Worm (Caenorhabditis elegans): ENCODE results near the gene R05F9.7.

DNA sequence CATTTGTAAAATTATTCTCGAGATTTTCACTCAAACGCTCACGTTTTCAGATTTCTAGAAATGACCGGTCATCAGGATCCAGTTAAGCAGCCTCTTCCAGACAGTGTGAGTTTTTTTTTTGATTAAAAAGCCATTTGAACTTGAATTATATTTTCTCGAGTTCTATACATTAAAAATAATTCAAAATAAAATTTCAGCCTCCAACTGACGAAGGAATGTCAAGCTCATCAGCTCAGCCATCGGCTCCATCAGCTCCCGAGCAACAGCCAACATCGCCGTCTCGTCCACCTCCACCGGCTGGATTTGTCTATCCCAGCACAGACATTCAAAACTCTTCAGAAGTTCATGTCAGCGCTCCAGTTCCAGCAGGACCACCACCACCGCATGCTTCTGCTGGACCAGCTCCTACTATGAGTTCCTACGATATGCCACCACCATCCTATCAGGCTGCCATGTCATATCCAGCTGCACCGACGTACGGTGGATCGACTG, 28.2 kb upstream of the R05F9.7 start, which contains the start of gene F11G11.5:
- TF ChIP-seq C38D4.7 (GFP tag; optimal IDR thresholded peaks at IDR 0.05) (no peak), sox-2 (GFP tag; IDR thresholded peaks at IDR 0.05) (no peak), zip-5 (tag; optimal IDR thresholded peaks at IDR 0.05) (no peak), sox-4 (tag; optimal IDR thresholded peaks at IDR 0.05) (no peak), hlh-30 (tag; optimal IDR thresholded peaks at IDR 0.05; ENCODE audit: insufficient read depth) (no peak), ceh-2 (tag; optimal IDR thresholded peaks at IDR 0.05) (no peak)
